Worm (Caenorhabditis elegans) whole organism, young adult: ENCODE measurements around the gene T04C12.9.

Experiments
- ceh-100 ChIP-seq: fragments of 200-800 bp; sonication (Bioruptor generic); IDR thresholded peaks from 2 replicates; pipeline ENCODE4 v1.3.6; 2022; ENCODE audit warnings: missing genetic modification reagents, missing genetic modification characterization, missing compliant biosample characterization
- dpl-1 ChIP-seq: fragments of 150-350 bp; optimal IDR thresholded peaks from 2 replicates; lab custom pipeline; 2014; ENCODE audit warnings: missing biosample characterization, missing genetic modification reagents, missing genetic modification characterization
- egl-44 ChIP-seq: fragments of 200-800 bp; sonication (Bioruptor generic); IDR thresholded peaks from 2 replicates; pipeline ENCODE4 v1.3.6; 2022; ENCODE audit warnings: missing genetic modification reagents, missing genetic modification characterization, missing compliant biosample characterization
- egrh-3 ChIP-seq: fragments of 200-800 bp; sonication (Bioruptor generic); IDR thresholded peaks from 2 replicates; pipeline ENCODE4 v1.3.6; 2022; ENCODE audit warnings: missing genetic modification reagents, missing genetic modification characterization, missing compliant biosample characterization
- hrde-1 ChIP-seq: sonication (generic microtip); optimal IDR thresholded peaks from 2 replicates; lab custom pipeline; 2016; ENCODE audit warnings: missing genetic modification characterization, mild to moderate bottlenecking, missing compliant biosample characterization, moderate library complexity, missing genotype, missing genetic modification reagents, borderline replicate concordance
- lin-35 ChIP-seq, 3 experiments: fragments of 150-350 bp in 2 of 3; sonication (generic microtip) in 1 of 3; optimal IDR thresholded peaks; 2 replicates each; lab custom pipeline; 2014 to 2018; ENCODE audit warnings: missing biosample characterization in 3 of 3, missing genetic modification characterization in 3 of 3, missing genetic modification reagents in 3 of 3
- rec-8 ChIP-seq, 2 experiments: sonication (generic microtip); optimal IDR thresholded peaks; 2 replicates each; lab custom pipeline; 2016; ENCODE audit warnings: mild to moderate bottlenecking in 2 of 2, missing genetic modification characterization in 2 of 2, missing genetic modification reagents in 2 of 2, missing genotype in 2 of 2, missing biosample characterization in 1 of 2, missing compliant biosample characterization in 1 of 2, moderate library complexity in 1 of 2
- unc-62 ChIP-seq: fragments of 150-350 bp; optimal IDR thresholded peaks from 2 replicates; lab custom pipeline; 2014; ENCODE audit warnings: missing biosample characterization, missing genetic modification reagents, missing genetic modification characterization

DNA sequence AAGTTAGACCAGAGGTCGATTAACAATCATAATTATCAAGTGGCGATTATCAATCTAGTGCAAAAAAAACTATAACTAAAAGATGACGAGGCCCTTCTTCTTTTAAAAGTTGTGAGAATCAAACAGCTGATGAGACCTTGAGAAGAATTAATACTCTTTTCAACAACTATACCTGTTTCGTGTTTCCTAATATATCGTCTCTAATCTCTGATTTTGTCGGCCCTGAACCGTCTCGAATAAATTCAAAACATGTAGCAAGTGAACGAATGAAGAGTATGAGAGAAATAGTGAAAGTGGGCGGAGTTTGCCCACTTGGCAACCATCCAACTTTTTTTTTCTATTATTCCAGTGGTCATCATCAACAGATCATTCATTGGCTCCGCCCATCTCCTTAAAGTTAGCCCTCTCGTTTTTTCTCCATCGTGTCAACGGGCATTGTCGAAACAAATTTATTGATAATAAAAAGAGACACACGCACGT is 24.5 kb upstream of the T04C12.9 start, which contains the start of gene Y42A5A.1:
- no peak for TF ChIP-seq hrde-1 (tag; lab: Kevin White, UChicago)
- no peak for TF ChIP-seq unc-62 (GFP tag; lab: Kevin White, UChicago)
- TF ChIP-seq dpl-1, result no peak
- TF ChIP-seq lin-35 (GFP tag; optimal IDR thresholded peaks at IDR 0.05; lab: Kevin White, UChicago), result no peak
- TF ChIP-seq egl-44, result no peak
- no peak for TF ChIP-seq ceh-100 (GFP tag; lab: Robert Waterston, UW)
- TF ChIP-seq egrh-3, result no peak
- no peak for TF ChIP-seq rec-8 (tag; optimal IDR thresholded peaks at IDR 0.05; lab: Kevin White, UChicago)
